Worm (Caenorhabditis elegans) whole organism, L3 larva: ENCODE measurements around the gene C26B9.1.

Source experiments
- lin-15B ChIP-seq: fragments of 150-350 bp; optimal IDR thresholded peaks from 2 replicates; lab custom pipeline; 2014; ENCODE audit warnings: missing biosample characterization, missing genetic modification characterization
- lin-39 ChIP-seq: fragments of 150-350 bp; optimal IDR thresholded peaks from 2 replicates; lab custom pipeline; 2018; ENCODE audit warnings: missing biosample characterization, missing genetic modification reagents, missing genetic modification characterization
- nhr-11 ChIP-seq: fragments of 150-350 bp; optimal IDR thresholded peaks from 2 replicates; lab custom pipeline; 2014; ENCODE audit warnings: missing biosample characterization, missing genetic modification characterization
- snpc-4 ChIP-seq: fragments of 150-350 bp; optimal IDR thresholded peaks from 2 replicates; lab custom pipeline; 2014; ENCODE audit warnings: missing biosample characterization, missing genetic modification characterization

- no peak for TF ChIP-seq snpc-4 (tag; lab: Kevin White, UChicago)
- no peak for TF ChIP-seq lin-39
- no peak for TF ChIP-seq lin-15B (tag; lab: Kevin White, UChicago)
- TF ChIP-seq nhr-11 (tag; lab: Kevin White, UChicago) = no peak
Observed at ce11 chrX:5344287-5344686, at the start of gene C26B9.1.
